Worm (Caenorhabditis elegans) whole organism, L3 larva: ENCODE results near the gene irld-2.

Source experiments
- ama-1 ChIP-seq: fragments of 150-350 bp; optimal IDR thresholded peaks from 2 replicates; lab custom pipeline; 2018
- elt-1 ChIP-seq: fragments of 150-350 bp; optimal IDR thresholded peaks from 2 replicates; lab custom pipeline; 2014; ENCODE audit warnings: missing biosample characterization, missing genetic modification characterization
- hmg-11 ChIP-seq: sonication (generic microtip); optimal IDR thresholded peaks from 2 replicates; lab custom pipeline; 2016; ENCODE audit warnings: missing genetic modification characterization, missing compliant biosample characterization
- jun-1 ChIP-seq: fragments of 150-350 bp; optimal IDR thresholded peaks from 2 replicates; lab custom pipeline; 2014; ENCODE audit warnings: missing biosample characterization, missing genetic modification reagents, missing genetic modification characterization
- nhr-23 ChIP-seq: fragments of 150-350 bp; optimal IDR thresholded peaks from 2 replicates; lab custom pipeline; 2014; ENCODE audit warnings: missing biosample characterization, missing genetic modification reagents, missing genetic modification characterization
- nhr-237 ChIP-seq: fragments of 150-350 bp; optimal IDR thresholded peaks from 2 replicates; lab custom pipeline; 2014; ENCODE audit warnings: missing biosample characterization, missing genetic modification characterization
- nhr-77 ChIP-seq: fragments of 150-350 bp; optimal IDR thresholded peaks from 2 replicates; lab custom pipeline; 2014; ENCODE audit warnings: missing biosample characterization, missing genetic modification characterization
- pqm-1 ChIP-seq: fragments of 150-350 bp; optimal IDR thresholded peaks from 2 replicates; lab custom pipeline; 2017; ENCODE audit warnings: missing biosample characterization, missing genetic modification characterization, inconsistent platforms
- skn-1 ChIP-seq: fragments of 150-350 bp; optimal IDR thresholded peaks from 2 replicates; lab custom pipeline; 2014; ENCODE audit warnings: missing biosample characterization, missing genetic modification characterization
- ztf-4 ChIP-seq: fragments of 150-350 bp; optimal IDR thresholded peaks from 2 replicates; lab custom pipeline; 2014; ENCODE audit warnings: missing biosample characterization, missing genetic modification characterization

- TF ChIP-seq nhr-23 (tag; lab: Kevin White, UChicago) = peak; percentile 31
- no peak for TF ChIP-seq skn-1
- TF ChIP-seq nhr-77 = no peak
- TF ChIP-seq ztf-4 = peak; percentile 82
- TF ChIP-seq elt-1 = no peak
- peak; percentile 98 for TF ChIP-seq ama-1 (lab: Kevin White, UChicago)
- TF ChIP-seq jun-1 (tag; lab: Kevin White, UChicago) = no peak
- TF ChIP-seq nhr-237 = no peak
- no peak for TF ChIP-seq hmg-11 (tag; lab: Kevin White, UChicago)
- peak; percentile 79 for TF ChIP-seq pqm-1 (tag; lab: Kevin White, UChicago)
Measured at ce11 chrX:13349230-13350122, 45.4 kb downstream of the irld-2 start.
